Worm (Caenorhabditis elegans): ENCODE data around the gene str-32.

The str-32 gene

DNA sequence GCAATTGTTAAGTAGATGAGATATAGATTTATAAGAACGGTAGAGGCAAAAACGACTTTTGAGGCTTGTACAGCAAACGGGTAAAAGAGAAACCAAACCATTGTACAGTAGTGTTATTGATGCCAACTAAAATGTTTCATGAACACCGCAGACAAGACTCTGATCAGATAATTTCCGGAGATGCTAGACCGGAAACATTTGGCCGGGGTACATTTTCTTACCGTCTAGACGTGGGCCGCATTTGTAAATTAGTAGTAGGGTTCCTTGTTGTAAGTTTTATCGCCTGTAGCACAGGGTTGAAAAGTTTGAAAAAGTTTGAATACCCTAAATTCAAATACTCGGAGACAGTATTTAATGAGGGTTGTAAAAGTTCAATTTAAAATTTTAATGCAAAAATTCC is at the start of gene str-32:
TSS of gene str-32 (minus strand) at position 101 of the 400 bp plus-strand sequence.
- no peak for TF ChIP-seq dao-5 (tag; optimal IDR thresholded peaks at IDR 0.05)
- no peak for TF ChIP-seq him-1 (tag; optimal IDR thresholded peaks at IDR 0.05)
- TF ChIP-seq W03F9.2 (tag; optimal IDR thresholded peaks at IDR 0.05): no peak

DNA sequence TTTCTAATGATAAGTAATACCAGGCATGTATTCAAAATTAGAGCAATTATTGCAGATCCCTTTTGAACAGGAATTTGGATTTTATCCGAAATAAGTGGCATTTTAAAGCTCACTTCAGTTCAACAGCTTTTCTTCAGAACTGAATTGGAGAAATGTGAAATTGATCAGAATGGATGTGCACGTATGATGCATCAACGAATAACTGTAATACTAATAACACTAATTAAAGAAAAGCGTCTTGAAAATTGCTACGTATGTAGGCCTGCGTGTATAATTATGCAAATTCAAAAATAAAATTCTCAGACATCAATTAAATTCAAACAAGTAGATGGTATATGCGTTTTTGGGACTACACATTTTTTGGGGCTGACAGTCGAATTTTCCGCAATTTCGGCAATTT is 48.6 kb upstream of the str-32 start, which contains the start of gene str-205:
TSS of gene str-205 (minus strand) at position 101 of the 400 bp plus-strand sequence.
- no peak for TF ChIP-seq him-1 (tag; optimal IDR thresholded peaks at IDR 0.05)
- no peak for TF ChIP-seq W03F9.2 (tag; optimal IDR thresholded peaks at IDR 0.05)
- no peak for TF ChIP-seq dao-5 (tag; optimal IDR thresholded peaks at IDR 0.05)

DNA sequence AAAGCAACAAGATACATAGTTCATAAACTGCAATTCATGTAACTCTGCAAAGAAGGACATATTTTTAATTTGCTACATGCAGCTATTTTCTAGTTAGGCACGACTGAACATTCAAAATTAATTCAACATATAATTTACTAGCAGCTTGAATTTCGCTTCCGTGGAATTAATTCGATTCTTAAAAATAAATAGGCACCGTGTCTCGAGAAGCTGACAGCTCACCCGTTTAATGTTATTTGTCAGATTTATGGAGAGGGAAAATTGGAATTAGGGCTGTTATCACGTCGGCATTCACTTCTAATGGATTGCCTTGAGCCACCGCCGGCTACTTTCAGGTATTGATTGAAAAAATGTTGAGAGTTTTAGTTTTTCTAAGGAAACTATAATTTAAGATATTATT is 45.1 kb upstream of the str-32 start, which contains the start of gene srh-21:
TSS of gene srh-21 (plus strand) at position 301 of the 400 bp plus-strand sequence.
- TF ChIP-seq W03F9.2 (tag; optimal IDR thresholded peaks at IDR 0.05): no peak
- no peak for TF ChIP-seq him-1 (tag; optimal IDR thresholded peaks at IDR 0.05)
- no peak for TF ChIP-seq dao-5 (tag; optimal IDR thresholded peaks at IDR 0.05)

DNA sequence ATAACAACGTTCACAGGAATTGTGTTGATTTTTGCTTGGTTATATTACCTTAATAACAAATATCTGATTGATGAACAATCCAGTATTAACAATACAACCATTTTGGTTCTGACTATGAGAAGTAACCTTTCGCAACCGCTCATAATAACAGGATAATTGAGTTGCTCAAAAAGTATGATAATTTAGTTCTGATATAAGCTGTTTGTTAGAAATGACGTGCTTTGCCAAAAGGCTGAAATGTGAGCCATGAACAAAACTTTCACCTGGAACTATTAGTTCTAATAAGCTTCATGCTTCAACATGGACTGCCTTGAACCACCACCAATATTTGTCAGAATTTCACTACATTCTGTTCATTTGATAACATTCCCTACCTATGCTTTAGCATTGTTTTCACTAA is 43.3 kb upstream of the str-32 start, which contains the start of gene srh-20:
TSS of gene srh-20 (plus strand) at position 301 of the 400 bp plus-strand sequence.
- TF ChIP-seq him-1 (tag; optimal IDR thresholded peaks at IDR 0.05): no peak

DNA sequence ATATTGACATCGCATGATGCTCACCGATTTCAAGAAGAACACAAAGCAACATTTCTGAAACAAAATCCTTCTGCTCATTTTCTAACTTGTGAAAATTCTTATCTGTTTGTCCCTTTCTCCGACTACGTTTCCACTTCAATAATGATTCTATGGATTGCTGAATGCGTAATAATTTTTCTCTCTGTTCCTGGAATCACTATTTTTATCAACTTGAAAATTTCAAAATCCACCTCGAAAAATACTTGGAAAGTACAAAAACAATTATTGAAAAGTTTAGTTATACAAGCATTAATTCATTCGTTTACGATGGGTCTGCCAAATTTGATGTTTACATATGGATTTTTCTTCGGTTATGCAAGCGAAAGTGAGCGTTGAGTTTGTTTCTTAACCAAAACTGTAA is 40.7 kb upstream of the str-32 start, which contains the start of gene srh-22:
TSS of gene srh-22 (plus strand) at position 301 of the 400 bp plus-strand sequence.
- no peak for TF ChIP-seq W03F9.2 (tag; optimal IDR thresholded peaks at IDR 0.05)
- TF ChIP-seq him-1 (tag; optimal IDR thresholded peaks at IDR 0.05): no peak
- no peak for TF ChIP-seq dao-5 (tag; optimal IDR thresholded peaks at IDR 0.05)

DNA sequence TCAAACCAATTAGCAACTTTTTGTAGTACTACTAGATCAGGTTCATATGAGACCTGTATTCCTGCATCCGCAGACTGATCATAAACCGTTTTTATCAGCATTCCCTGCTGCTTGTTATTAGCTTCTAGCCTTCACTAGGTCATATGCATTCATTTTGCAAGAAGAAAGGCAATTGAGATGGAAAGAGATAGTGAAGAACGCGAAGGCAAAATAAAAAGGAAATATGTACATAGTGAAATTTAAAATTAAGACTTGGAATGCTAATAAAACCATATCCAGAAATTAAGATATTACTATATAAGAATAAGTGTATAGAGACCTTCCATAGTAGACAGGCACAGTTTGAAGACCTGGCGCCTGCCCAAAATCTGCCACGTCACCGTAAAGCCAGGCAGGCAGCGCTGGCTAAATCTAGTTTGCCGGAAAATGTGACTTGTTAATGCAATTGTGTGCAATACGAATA is 39.4 kb upstream of the str-32 start, which contains the start of the genes C02E7.8 and srh-23:
TSS of gene C02E7.8 (minus strand) at position 101 of the 463 bp plus-strand sequence.
TSS of gene srh-23 (plus strand) at position 413 of the 463 bp plus-strand sequence.
- TF ChIP-seq dao-5 (tag; optimal IDR thresholded peaks at IDR 0.05): no peak
- no peak for TF ChIP-seq him-1 (tag; optimal IDR thresholded peaks at IDR 0.05)
- TF ChIP-seq W03F9.2 (tag; optimal IDR thresholded peaks at IDR 0.05): no peak

DNA sequence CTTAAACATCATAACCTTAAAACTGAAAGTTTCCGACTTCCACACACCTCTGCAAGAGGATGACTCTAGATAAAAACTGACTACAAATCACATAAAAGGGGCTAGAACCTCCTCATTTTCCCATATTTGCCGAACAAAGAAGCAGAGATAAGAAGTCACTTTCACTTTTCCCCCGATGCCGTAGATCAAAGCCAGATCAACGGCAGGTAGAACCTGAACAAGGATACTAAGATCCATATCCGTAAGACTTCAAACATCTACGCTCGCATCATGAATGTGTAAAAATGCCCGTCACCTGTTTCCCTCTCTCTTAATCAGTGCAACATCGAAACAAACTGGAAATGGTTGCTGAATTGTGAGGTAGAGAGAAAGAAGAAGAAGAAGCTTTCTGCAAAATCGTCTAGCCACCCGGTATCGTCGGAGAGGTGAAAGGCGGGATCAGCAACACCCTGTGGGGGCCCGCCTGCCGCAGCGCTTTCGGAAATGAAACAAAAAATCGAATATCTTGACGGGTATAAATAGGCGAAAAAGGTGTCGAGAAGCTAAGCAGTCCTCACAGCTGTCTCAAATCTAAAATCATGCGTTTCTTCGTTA is 37.5 kb upstream of the str-32 start, which contains the start of gene C02E7.6:
TSS of gene C02E7.6 (plus strand) at position 544 of the 594 bp plus-strand sequence.
- TF ChIP-seq dao-5 (tag; optimal IDR thresholded peaks at IDR 0.05) (no peak), him-1 (tag; optimal IDR thresholded peaks at IDR 0.05) (no peak), W03F9.2 (tag; optimal IDR thresholded peaks at IDR 0.05) (no peak)

DNA sequence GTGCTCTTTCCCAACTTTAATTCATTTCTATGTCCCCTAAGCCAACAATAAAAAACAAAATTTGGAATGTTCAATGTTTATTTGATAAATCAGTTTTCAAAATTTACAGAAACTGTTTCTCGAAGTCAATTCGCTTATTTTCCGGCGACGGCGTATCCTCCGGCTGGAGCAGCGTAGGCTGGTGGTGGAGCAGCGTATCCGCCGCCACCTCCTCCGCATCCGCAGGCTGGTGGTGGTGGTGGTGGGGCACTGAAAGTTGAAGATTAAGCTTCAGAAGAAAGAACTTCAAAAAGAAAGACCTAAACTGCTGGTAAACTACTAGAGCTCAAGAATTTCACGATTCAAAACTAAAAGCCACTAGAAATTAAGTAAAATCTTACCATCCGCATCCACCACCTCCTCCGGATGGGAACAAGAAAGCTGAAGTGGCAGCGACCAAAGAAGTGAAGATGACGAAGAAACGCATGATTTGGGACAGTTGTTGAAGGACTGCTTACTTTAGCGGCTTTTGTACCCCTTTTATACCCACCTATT is 36.9 kb upstream of the str-32 start, which contains the start of gene C02E7.7:
TSS of gene C02E7.7 (minus strand) at position 484 of the 534 bp plus-strand sequence.
- TF ChIP-seq him-1 (tag; optimal IDR thresholded peaks at IDR 0.05) (no peak), W03F9.2 (tag; optimal IDR thresholded peaks at IDR 0.05) (no peak), dao-5 (tag; optimal IDR thresholded peaks at IDR 0.05) (no peak)

DNA sequence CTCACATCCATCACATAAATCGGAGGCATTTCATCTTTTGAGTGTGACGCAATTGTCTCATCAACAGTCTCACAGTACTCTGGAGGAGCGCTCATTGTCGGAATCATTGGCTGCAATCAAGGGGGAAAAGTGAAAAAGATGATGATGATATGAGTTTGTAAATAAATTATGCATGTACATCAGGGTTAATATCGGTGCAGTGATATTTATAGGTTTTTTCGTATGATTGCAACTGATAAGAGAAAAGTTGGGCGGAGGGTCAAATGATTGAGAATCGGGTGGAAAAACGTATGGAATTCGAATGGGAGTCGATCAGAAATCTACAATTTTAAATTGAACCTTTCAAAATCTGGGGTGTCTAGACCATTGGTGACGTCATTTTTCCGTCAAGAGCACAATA is 33.6 kb upstream of the str-32 start, which contains the start of gene H23N18.6:
TSS of gene H23N18.6 (minus strand) at position 201 of the 400 bp plus-strand sequence.
- TF ChIP-seq dao-5 (tag; optimal IDR thresholded peaks at IDR 0.05): no peak
- no peak for TF ChIP-seq him-1 (tag; optimal IDR thresholded peaks at IDR 0.05)
- no peak for TF ChIP-seq W03F9.2 (tag; optimal IDR thresholded peaks at IDR 0.05)

DNA sequence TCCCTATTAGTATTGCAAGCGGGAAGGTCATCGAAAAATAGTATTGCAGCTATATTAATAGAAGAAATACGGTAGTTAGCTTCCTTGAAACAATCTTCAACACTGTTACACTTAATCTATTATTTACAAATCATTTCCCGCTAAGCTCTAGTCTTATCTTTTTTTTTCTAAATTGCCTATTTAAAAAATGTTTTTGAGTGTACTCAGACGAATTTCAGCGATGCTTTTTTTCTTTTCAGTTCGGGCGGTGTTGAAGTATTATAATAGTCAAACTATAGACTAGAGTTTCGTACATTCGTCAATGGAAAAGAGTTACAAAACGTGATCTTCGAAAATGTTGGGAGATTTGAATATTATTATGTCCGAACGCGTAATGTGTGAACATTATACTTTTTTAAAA is 32.6 kb upstream of the str-32 start:
- no peak for TF ChIP-seq him-1 (tag; optimal IDR thresholded peaks at IDR 0.05)
- no peak for TF ChIP-seq W03F9.2 (tag; optimal IDR thresholded peaks at IDR 0.05)
- no peak for TF ChIP-seq dao-5 (tag; optimal IDR thresholded peaks at IDR 0.05)

DNA sequence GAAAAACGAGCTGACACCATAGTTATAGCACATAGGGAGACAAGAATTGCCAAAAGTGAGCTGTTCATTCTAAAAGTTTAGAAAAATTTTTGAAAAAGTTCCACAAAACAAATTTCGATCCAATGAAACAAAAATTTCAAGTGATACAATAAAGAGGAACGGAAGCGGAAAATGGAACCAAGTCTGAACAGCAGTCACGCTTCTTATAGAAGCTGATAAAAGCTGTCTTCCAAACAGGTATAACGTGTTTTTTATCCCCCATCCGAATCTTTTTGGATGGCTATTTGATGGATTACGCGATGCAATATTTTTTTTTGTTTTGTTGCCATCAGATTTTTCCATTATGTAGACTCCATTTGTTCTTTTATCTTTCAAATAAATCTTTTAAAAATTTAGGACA is 31.0 kb upstream of the str-32 start, which contains the start of gene H23N18.5:
TSS of gene H23N18.5 (minus strand) at position 69 of the 400 bp plus-strand sequence.
- no peak for TF ChIP-seq W03F9.2 (tag; optimal IDR thresholded peaks at IDR 0.05)
- no peak for TF ChIP-seq him-1 (tag; optimal IDR thresholded peaks at IDR 0.05)
- no peak for TF ChIP-seq dao-5 (tag; optimal IDR thresholded peaks at IDR 0.05)

DNA sequence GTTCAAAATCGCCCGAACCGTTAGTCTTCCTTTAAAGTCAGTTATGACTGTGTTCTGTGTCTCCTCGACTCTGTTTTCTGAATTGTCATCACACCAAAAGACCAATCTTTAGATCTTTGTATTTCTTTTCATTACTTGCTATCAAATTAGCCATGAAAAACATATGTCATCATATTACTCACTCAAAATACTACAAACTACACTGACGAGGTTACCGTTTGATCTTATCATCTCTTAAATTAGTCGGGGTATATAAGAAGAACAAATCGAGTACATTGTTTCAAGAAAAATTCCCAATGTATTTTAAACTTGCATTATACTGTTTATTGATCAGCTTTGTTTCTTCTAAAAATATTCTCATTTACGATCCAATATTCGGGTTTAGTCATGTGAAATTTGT is 27.3 kb upstream of the str-32 start, which contains the start of gene ugt-13:
TSS of gene ugt-13 (plus strand) at position 294 of the 400 bp plus-strand sequence.
- TF ChIP-seq dao-5 (tag; optimal IDR thresholded peaks at IDR 0.05): no peak
- no peak for TF ChIP-seq him-1 (tag; optimal IDR thresholded peaks at IDR 0.05)
- no peak for TF ChIP-seq W03F9.2 (tag; optimal IDR thresholded peaks at IDR 0.05)

DNA sequence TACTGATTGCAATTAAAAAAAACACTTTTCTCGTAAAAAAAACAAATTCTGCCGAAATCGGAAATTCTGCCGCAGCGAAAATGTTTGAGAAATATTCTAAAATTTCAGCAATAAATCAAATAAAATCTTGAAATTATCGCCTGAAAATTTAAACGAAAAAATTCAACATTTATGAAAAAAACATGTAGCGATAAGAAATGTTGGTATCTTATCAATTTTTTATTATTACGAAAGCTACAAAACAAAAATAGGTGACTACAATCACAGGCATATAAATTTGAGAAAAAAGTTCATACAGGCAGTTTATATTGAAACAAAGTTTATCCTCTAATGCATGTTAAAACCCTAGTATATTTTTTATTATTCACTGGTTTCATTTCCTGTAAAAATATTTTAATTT is 24.7 kb upstream of the str-32 start, which contains the start of gene ugt-14:
TSS of gene ugt-14 (plus strand) at position 301 of the 400 bp plus-strand sequence.
- TF ChIP-seq W03F9.2 (tag; optimal IDR thresholded peaks at IDR 0.05): no peak
- TF ChIP-seq dao-5 (tag; optimal IDR thresholded peaks at IDR 0.05): no peak
- no peak for TF ChIP-seq him-1 (tag; optimal IDR thresholded peaks at IDR 0.05)

DNA sequence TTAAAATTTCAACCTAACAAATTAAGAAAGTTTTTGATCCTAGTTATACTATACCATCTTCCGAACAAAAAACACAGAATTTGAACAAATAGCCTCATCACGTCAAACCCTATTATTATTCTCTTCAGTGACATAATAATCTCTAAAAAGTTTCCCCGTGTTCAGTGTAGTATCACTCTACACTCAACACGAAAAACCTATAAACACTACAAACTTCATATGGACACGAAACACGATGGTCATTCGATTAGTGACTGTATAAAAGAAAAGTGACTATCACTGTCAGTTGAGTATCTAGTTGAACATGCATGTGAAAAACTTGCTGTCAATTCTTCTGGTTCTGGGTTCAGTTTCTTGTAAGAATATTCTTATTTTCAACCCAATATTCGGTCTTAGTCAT is 22.4 kb upstream of the str-32 start, which contains the start of gene ugt-8:
TSS of gene ugt-8 (plus strand) at position 235 of the 400 bp plus-strand sequence.
- TF ChIP-seq him-1 (tag; optimal IDR thresholded peaks at IDR 0.05) (no peak), W03F9.2 (tag; optimal IDR thresholded peaks at IDR 0.05) (no peak), dao-5 (tag; optimal IDR thresholded peaks at IDR 0.05) (no peak)

All from whole organism, L4/young adult.